Worm (Caenorhabditis elegans) whole organism, young adult: ENCODE measurements around the gene T28C6.7.

ENCODE experiments used
- F37B4.10 ChIP-seq: fragments of 200-800 bp; sonication (Bioruptor generic); IDR thresholded peaks from 2 replicates; pipeline ENCODE4 v1.3.6; 2022; ENCODE audit warnings: missing genetic modification characterization, missing compliant biosample characterization
- F39B2.1 ChIP-seq: fragments of 200-800 bp; sonication (Bioruptor generic); IDR thresholded peaks from 2 replicates; pipeline ENCODE4 v1.3.6; 2022; ENCODE audit warnings: missing genetic modification reagents, missing genetic modification characterization, missing compliant biosample characterization
- F49E8.2 ChIP-seq: sonication (generic microtip); optimal IDR thresholded peaks from 3 replicates; lab custom pipeline; 2017; ENCODE audit warnings: missing genetic modification characterization, mild to moderate bottlenecking, missing compliant biosample characterization, antibody characterized with exemption, moderate library complexity; ENCODE audit not compliant: insufficient read depth
- ceh-58 ChIP-seq: fragments of 200-800 bp; sonication (Bioruptor generic); IDR thresholded peaks from 2 replicates; pipeline ENCODE4 v1.3.6; 2022; ENCODE audit warnings: missing genetic modification characterization, missing compliant biosample characterization
- chd-7 ChIP-seq: sonication (generic microtip); optimal IDR thresholded peaks from 2 replicates; lab custom pipeline; 2016; ENCODE audit warnings: mild to moderate bottlenecking, missing genetic modification characterization, moderate library complexity, missing compliant biosample characterization
- hlh-12 ChIP-seq: sonication (generic microtip); optimal IDR thresholded peaks from 2 replicates; lab custom pipeline; 2016; ENCODE audit warnings: missing genetic modification characterization, missing compliant biosample characterization
- mcd-1 ChIP-seq: fragments of 200-800 bp; sonication (Bioruptor generic); IDR thresholded peaks from 2 replicates; pipeline ENCODE4 v1.3.6; 2022; ENCODE audit warnings: missing genetic modification reagents, missing genetic modification characterization, missing compliant biosample characterization
- mel-28 ChIP-seq: sonication (generic microtip); optimal IDR thresholded peaks from 2 replicates; lab custom pipeline; 2016; ENCODE audit warnings: borderline replicate concordance, mild to moderate bottlenecking, missing genetic modification characterization, missing compliant biosample characterization
- mxl-1 ChIP-seq: sonication (generic microtip); optimal IDR thresholded peaks from 2 replicates; lab custom pipeline; 2016; ENCODE audit warnings: missing genetic modification characterization, missing compliant biosample characterization
- nfya-1 ChIP-seq: sonication (generic microtip); optimal IDR thresholded peaks from 2 replicates; lab custom pipeline; 2017; ENCODE audit warnings: antibody characterized with exemption, missing compliant biosample characterization, missing genetic modification characterization, borderline replicate concordance; ENCODE audit not compliant: insufficient read depth
- nhr-90 ChIP-seq: sonication (generic microtip); optimal IDR thresholded peaks from 2 replicates; lab custom pipeline; 2016; ENCODE audit warnings: missing genotype, mild to moderate bottlenecking, missing genetic modification characterization, missing compliant biosample characterization
- tlf-1 ChIP-seq: fragments of 200-800 bp; sonication (Bioruptor generic); optimal IDR thresholded peaks from 2 replicates; lab custom pipeline; 2018; ENCODE audit warnings: mild to moderate bottlenecking, missing genetic modification characterization, missing compliant biosample characterization

DNA sequence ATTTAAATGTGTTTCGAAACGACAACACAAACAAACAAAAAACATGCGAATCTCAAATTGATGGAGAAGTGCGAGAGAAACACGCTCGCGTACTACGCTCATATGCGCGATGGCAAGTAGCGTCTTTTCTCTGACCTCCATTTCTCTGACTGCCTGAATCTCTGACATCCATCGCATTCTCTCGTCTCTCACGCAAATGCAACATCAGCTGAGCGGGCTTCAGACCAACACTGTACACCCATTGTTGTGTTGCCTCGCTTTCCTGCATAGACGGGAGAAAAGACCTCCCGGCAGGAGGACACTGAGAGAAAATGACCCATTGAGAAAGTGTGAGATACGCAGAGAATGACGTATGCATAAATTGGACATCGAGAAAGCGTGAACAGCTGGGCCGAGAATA is 45.4 kb upstream of the T28C6.7 start:
- TF ChIP-seq nfya-1 (tag; lab: Kevin White, UChicago) (no peak), ceh-58 (GFP tag; lab: Robert Waterston, UW) (no peak), nhr-90 (tag; lab: Kevin White, UChicago) (no peak), F39B2.1 (GFP tag; lab: Robert Waterston, UW) (no peak), mxl-1 (tag; lab: Kevin White, UChicago) (no peak), mcd-1 (GFP tag; lab: Robert Waterston, UW) (no peak), mel-28 (tag; lab: Kevin White, UChicago) (no peak), hlh-12 (tag; lab: Kevin White, UChicago) (no peak), F37B4.10 (GFP tag; lab: Robert Waterston, UW) (no peak), chd-7 (tag; lab: Kevin White, UChicago) (no peak), F49E8.2 (no peak), tlf-1 (GFP tag; lab: Kevin White, UChicago) (no peak)
